Fruit fly (Drosophila melanogaster) whole organism, prepupa: ENCODE data around the gene CG8838.
A peak's percentile ranks its signal among the peaks of the same experiment; 100 is the strongest.

Experiments used
- CG10669 ChIP-seq: fragments of 200-800 bp; sonication (Bioruptor generic); optimal IDR thresholded peaks from 3 replicates; lab custom pipeline; 2018; ENCODE audit warnings: missing biosample characterization, mild to moderate bottlenecking, missing genetic modification characterization, moderate library complexity
- CG11294 ChIP-seq: fragments of 200-800 bp; sonication (Bioruptor generic); IDR thresholded peaks from 2 replicates; pipeline ENCODE4 v1.3.6; 2022; ENCODE audit warnings: missing biosample characterization, missing genetic modification characterization
- CG11762 ChIP-seq: fragments of 200-800 bp; sonication (Bioruptor generic); optimal IDR thresholded peaks from 3 replicates; lab custom pipeline; 2016; ENCODE audit warnings: missing biosample characterization, missing genetic modification characterization; ENCODE audit not compliant: insufficient read depth
- CG11902 ChIP-seq: fragments of 200-800 bp; sonication (Bioruptor generic); optimal IDR thresholded peaks from 3 replicates; lab custom pipeline; 2016; ENCODE audit warnings: missing biosample characterization, missing genetic modification characterization
- CG15336 ChIP-seq: fragments of 200-800 bp; sonication (Bioruptor generic); IDR thresholded peaks from 2 replicates; pipeline ENCODE4 v1.3.6; 2022; ENCODE audit warnings: missing biosample characterization, missing genetic modification characterization
- CG1621 ChIP-seq: fragments of 200-800 bp; sonication (Bioruptor generic); optimal IDR thresholded peaks from 3 replicates; lab custom pipeline; 2018; ENCODE audit warnings: missing biosample characterization, mild to moderate bottlenecking, missing genetic modification characterization
- CG16779 ChIP-seq: fragments of 200-800 bp; sonication (Bioruptor generic); optimal IDR thresholded peaks from 3 replicates; lab custom pipeline; 2017; ENCODE audit warnings: missing biosample characterization, mild to moderate bottlenecking, missing genetic modification characterization
- CG31627 ChIP-seq: fragments of 200-800 bp; sonication (Bioruptor generic); optimal IDR thresholded peaks from 3 replicates; lab custom pipeline; 2016; ENCODE audit warnings: missing biosample characterization, missing genetic modification characterization
- CG32006 ChIP-seq: fragments of 200-800 bp; sonication (Bioruptor generic); optimal IDR thresholded peaks from 3 replicates; lab custom pipeline; 2017; ENCODE audit warnings: missing biosample characterization, mild to moderate bottlenecking, missing genetic modification characterization
- CG34406 ChIP-seq: fragments of 200-800 bp; sonication (Bioruptor generic); optimal IDR thresholded peaks from 3 replicates; lab custom pipeline; 2016; ENCODE audit warnings: missing biosample characterization, missing genetic modification characterization
- CG3919 ChIP-seq: fragments of 200-800 bp; sonication (Bioruptor generic); optimal IDR thresholded peaks from 3 replicates; lab custom pipeline; 2016; ENCODE audit warnings: missing biosample characterization, missing genetic modification characterization
- CG4318 ChIP-seq: fragments of 200-800 bp; sonication (Bioruptor generic); optimal IDR thresholded peaks from 3 replicates; lab custom pipeline; 2017; ENCODE audit warnings: missing biosample characterization, mild to moderate bottlenecking, missing genetic modification characterization
- CG6163 ChIP-seq: fragments of 200-800 bp; sonication (Bioruptor generic); IDR thresholded peaks from 3 replicates; pipeline ENCODE4 v1.3.6; 2022; ENCODE audit warnings: missing biosample characterization, missing genetic modification characterization
- CG6276 ChIP-seq: fragments of 200-800 bp; sonication (Bioruptor generic); optimal IDR thresholded peaks from 2 replicates; lab custom pipeline; 2017; ENCODE audit warnings: missing biosample characterization, mild to moderate bottlenecking, missing genetic modification characterization
- CG6792 ChIP-seq: fragments of 200-800 bp; sonication (Bioruptor generic); optimal IDR thresholded peaks from 3 replicates; lab custom pipeline; 2016; ENCODE audit warnings: missing biosample characterization, missing genetic modification characterization
- CG6808 ChIP-seq: fragments of 200-800 bp; sonication (Bioruptor generic); optimal IDR thresholded peaks from 3 replicates; lab custom pipeline; 2017; ENCODE audit warnings: missing biosample characterization, missing genetic modification characterization, mild to moderate bottlenecking, moderate library complexity, missing genetic modification reagents
- CG6854 ChIP-seq: fragments of 200-800 bp; sonication (Bioruptor generic); optimal IDR thresholded peaks from 2 replicates; lab custom pipeline; 2017; ENCODE audit warnings: missing biosample characterization, mild to moderate bottlenecking, missing genetic modification characterization
- CG7368 ChIP-seq: fragments of 200-800 bp; sonication (Bioruptor generic); optimal IDR thresholded peaks from 3 replicates; lab custom pipeline; 2016; ENCODE audit warnings: missing biosample characterization, missing genetic modification characterization
- CG8319 ChIP-seq: fragments of 200-800 bp; sonication (Bioruptor generic); optimal IDR thresholded peaks from 3 replicates; lab custom pipeline; 2016; ENCODE audit warnings: missing biosample characterization, missing genetic modification characterization
- CG8632 ChIP-seq: fragments of 200-800 bp; sonication (Bioruptor generic); optimal IDR thresholded peaks from 3 replicates; lab custom pipeline; 2016; ENCODE audit warnings: missing biosample characterization, missing genetic modification characterization
- CG9139 ChIP-seq: fragments of 200-800 bp; sonication (Bioruptor generic); optimal IDR thresholded peaks from 3 replicates; lab custom pipeline; 2017; ENCODE audit warnings: missing biosample characterization, mild to moderate bottlenecking, missing genetic modification characterization
- Eip75B ChIP-seq: fragments of 200-800 bp; sonication (Bioruptor generic); optimal IDR thresholded peaks from 3 replicates; lab custom pipeline; 2016; ENCODE audit warnings: missing biosample characterization, missing genetic modification characterization
- Eip78C ChIP-seq: fragments of 200-800 bp; sonication (Bioruptor generic); peaks from one replicate; lab custom pipeline; 2016; ENCODE audit warnings: missing biosample characterization, missing genetic modification characterization
- Eip93F ChIP-seq: fragments of 200-800 bp; sonication (Bioruptor generic); optimal IDR thresholded peaks from 2 replicates; lab custom pipeline; 2016; ENCODE audit warnings: missing biosample characterization, mild to moderate bottlenecking, missing genetic modification characterization
- Ets21C ChIP-seq: fragments of 200-800 bp; sonication (Bioruptor generic); optimal IDR thresholded peaks from 3 replicates; lab custom pipeline; 2016; ENCODE audit warnings: missing biosample characterization, missing genetic modification characterization
- Gug ChIP-seq: fragments of 200-800 bp; sonication (Bioruptor generic); IDR thresholded peaks from 2 replicates; pipeline ENCODE4 v1.3.6; 2022; ENCODE audit warnings: missing biosample characterization, missing genetic modification characterization
- Hr38 ChIP-seq: sonication (Bioruptor generic); optimal IDR thresholded peaks from 2 replicates; lab custom pipeline; 2016; ENCODE audit warnings: missing biosample characterization, missing genetic modification characterization
- Hr39 ChIP-seq: fragments of 200-800 bp; sonication (Bioruptor generic); optimal IDR thresholded peaks from 2 replicates; lab custom pipeline; 2016; ENCODE audit warnings: missing biosample characterization, missing genetic modification characterization
- Hr4 ChIP-seq: fragments of 200-800 bp; sonication (Bioruptor generic); optimal IDR thresholded peaks from 3 replicates; lab custom pipeline; 2016; ENCODE audit warnings: missing biosample characterization, missing genetic modification characterization
- Lpt ChIP-seq: fragments of 200-800 bp; sonication (Bioruptor generic); optimal IDR thresholded peaks from 3 replicates; lab custom pipeline; 2016; ENCODE audit warnings: missing biosample characterization, missing genetic modification characterization
- OdsH ChIP-seq: fragments of 200-800 bp; sonication (Bioruptor generic); optimal IDR thresholded peaks from 3 replicates; lab custom pipeline; 2016; ENCODE audit warnings: missing biosample characterization, missing genetic modification characterization
- Sox102F ChIP-seq: fragments of 200-800 bp; sonication (Bioruptor generic); optimal IDR thresholded peaks from 2 replicates; lab custom pipeline; 2016; ENCODE audit warnings: missing biosample characterization, mild to moderate bottlenecking, missing genetic modification characterization
- Sox14 ChIP-seq: fragments of 200-800 bp; sonication (Bioruptor generic); optimal IDR thresholded peaks from 3 replicates; lab custom pipeline; 2016; ENCODE audit warnings: missing biosample characterization, missing genetic modification characterization
- achi ChIP-seq: fragments of 200-800 bp; sonication (Bioruptor generic); optimal IDR thresholded peaks from 3 replicates; lab custom pipeline; 2016; ENCODE audit warnings: missing biosample characterization, missing genetic modification characterization
- acj6 ChIP-seq: fragments of 200-800 bp; sonication (Bioruptor generic); optimal IDR thresholded peaks from 3 replicates; lab custom pipeline; 2016; ENCODE audit warnings: missing biosample characterization, missing genetic modification characterization
- cyc ChIP-seq: fragments of 200-800 bp; sonication (Bioruptor generic); optimal IDR thresholded peaks from 3 replicates; lab custom pipeline; 2016; ENCODE audit warnings: missing biosample characterization, missing genetic modification characterization
- dsx ChIP-seq: fragments of 200-800 bp; optimal IDR thresholded peaks from 3 replicates; lab custom pipeline; 2019; ENCODE audit warnings: missing biosample characterization, mild to moderate bottlenecking, missing genetic modification characterization, moderate library complexity; ENCODE audit not compliant: poor library complexity, severe bottlenecking
- esn ChIP-seq: fragments of 200-800 bp; sonication (Bioruptor generic); optimal IDR thresholded peaks from 2 replicates; lab custom pipeline; 2016; ENCODE audit warnings: missing biosample characterization, mild to moderate bottlenecking, missing genetic modification characterization, moderate library complexity
- fd59A ChIP-seq: fragments of 200-800 bp; sonication (Bioruptor generic); optimal IDR thresholded peaks from 2 replicates; lab custom pipeline; 2017; ENCODE audit warnings: missing biosample characterization, mild to moderate bottlenecking, missing genetic modification characterization, missing genetic modification reagents
- fd85E ChIP-seq: fragments of 200-800 bp; sonication (Bioruptor generic); optimal IDR thresholded peaks from 3 replicates; lab custom pipeline; 2016; ENCODE audit warnings: missing biosample characterization, missing genetic modification characterization
- fkh ChIP-seq: fragments of 200-800 bp; sonication (Bioruptor generic); optimal IDR thresholded peaks from 3 replicates; lab custom pipeline; 2017; ENCODE audit warnings: missing biosample characterization, mild to moderate bottlenecking, missing genetic modification characterization, moderate library complexity
- lz ChIP-seq: fragments of 200-800 bp; sonication (Bioruptor generic); optimal IDR thresholded peaks from 3 replicates; lab custom pipeline; 2016; ENCODE audit warnings: missing biosample characterization, missing genetic modification characterization
- net ChIP-seq: fragments of 200-800 bp; sonication (Bioruptor generic); optimal IDR thresholded peaks from 3 replicates; lab custom pipeline; 2016; ENCODE audit warnings: missing biosample characterization, missing genetic modification characterization
- pdm3 ChIP-seq: fragments of 200-800 bp; sonication (Bioruptor generic); optimal IDR thresholded peaks from 3 replicates; lab custom pipeline; 2016; ENCODE audit warnings: missing biosample characterization, missing genetic modification characterization
- salr ChIP-seq, 2 experiments: fragments of 200-800 bp; sonication (Bioruptor generic); optimal IDR thresholded peaks; 3 replicates each; lab custom pipeline; 2016 to 2018; ENCODE audit warnings: missing biosample characterization in 2 of 2, missing genetic modification characterization in 2 of 2, mild to moderate bottlenecking in 1 of 2
- spab ChIP-seq: fragments of 200-800 bp; sonication (Bioruptor generic); optimal IDR thresholded peaks from 2 replicates; lab custom pipeline; 2017; ENCODE audit warnings: missing biosample characterization, mild to moderate bottlenecking, missing genetic modification characterization, missing genetic modification reagents
- ss ChIP-seq, 2 experiments: fragments of 200-800 bp; sonication (Bioruptor generic); optimal IDR thresholded peaks; 2 replicates in 1 of 2; 3 replicates in 1 of 2; lab custom pipeline; 2017 to 2018; ENCODE audit warnings: mild to moderate bottlenecking in 2 of 2, missing biosample characterization in 2 of 2, missing genetic modification characterization in 2 of 2, moderate library complexity in 1 of 2
- svp ChIP-seq: fragments of 200-800 bp; sonication (Bioruptor generic); peaks from one replicate; lab custom pipeline; 2016; ENCODE audit warnings: missing biosample characterization, missing genetic modification characterization
- topi ChIP-seq: fragments of 200-800 bp; sonication (Bioruptor generic); optimal IDR thresholded peaks from 3 replicates; lab custom pipeline; 2016; ENCODE audit warnings: missing biosample characterization, missing genetic modification characterization
- vri ChIP-seq: fragments of 200-800 bp; sonication (Bioruptor generic); optimal IDR thresholded peaks from 3 replicates; lab custom pipeline; 2016; ENCODE audit warnings: missing biosample characterization, mild to moderate bottlenecking, missing genetic modification characterization

CG8838 gene

dm6 chr2L:3354642-3355380 is 2.6 kb upstream of the CG8838 start, which contains the start of gene E23:
Gene E23 (minus strand): TSS chr2L:3354829.
- TF ChIP-seq salr (GFP tag; optimal IDR thresholded peaks at IDR 0.05; lab: Kevin White, UChicago), result peak; percentile 93 to 99
- TF ChIP-seq esn (GFP tag; lab: Kevin White, UChicago), result peak; percentile 99
- peak; percentile 98 for TF ChIP-seq CG6163 (GFP tag; lab: Robert Waterston, UW)
- TF ChIP-seq CG10669 (GFP tag; lab: Kevin White, UChicago), result peak; percentile 97
- peak; percentile 99 for TF ChIP-seq CG34406
- TF ChIP-seq net, result peak; percentile 99
- TF ChIP-seq fd85E (GFP tag; lab: Kevin White, UChicago), result peak; percentile 92
- TF ChIP-seq CG7368 (GFP tag; lab: Kevin White, UChicago), result peak; percentile 97
- peak; percentile 94 for TF ChIP-seq CG1621 (tag; lab: Kevin White, UChicago)
- TF ChIP-seq lz (GFP tag; lab: Kevin White, UChicago), result peak; percentile 98
- TF ChIP-seq CG6276 (GFP tag; lab: Kevin White, UChicago), result peak; percentile 99
- TF ChIP-seq Sox14 (GFP tag; lab: Kevin White, UChicago), result peak; percentile 98
- TF ChIP-seq Lpt, result peak; percentile 98
- TF ChIP-seq CG4318 (GFP tag; lab: Kevin White, UChicago), result peak; percentile 99
- peak; percentile 100 for TF ChIP-seq Eip78C
- peak; percentile 98 for TF ChIP-seq Gug
- peak; percentile 100 for TF ChIP-seq CG32006
- peak; percentile 98 for TF ChIP-seq pdm3 (GFP tag; lab: Kevin White, UChicago)
- TF ChIP-seq fd59A (GFP tag; lab: Kevin White, UChicago), result peak; percentile 98
- TF ChIP-seq CG11762 (GFP tag; lab: Kevin White, UChicago), result peak; percentile 97
- peak; percentile 93 for TF ChIP-seq vri (GFP tag; lab: Kevin White, UChicago)
- peak; percentile 98 for TF ChIP-seq CG3919
- peak; percentile 99 for TF ChIP-seq CG8632 (GFP tag; lab: Kevin White, UChicago)
- TF ChIP-seq cyc (GFP tag; lab: Kevin White, UChicago), result peak; percentile 96
- peak; percentile 97 for TF ChIP-seq spab (GFP tag; lab: Kevin White, UChicago)
- TF ChIP-seq achi (GFP tag; lab: Kevin White, UChicago), result peak; percentile 98
- peak; percentile 99 for TF ChIP-seq svp (GFP tag; lab: Kevin White, UChicago)
- TF ChIP-seq dsx (GFP tag; lab: Kevin White, UChicago), result peak; percentile 97
- peak; percentile 99 for TF ChIP-seq CG15336
- TF ChIP-seq CG6808 (GFP tag; lab: Kevin White, UChicago), result peak; percentile 95
- peak; percentile 96 to 97 for TF ChIP-seq ss (GFP tag; optimal IDR thresholded peaks at IDR 0.05; lab: Kevin White, UChicago)
- peak; percentile 96 for TF ChIP-seq CG8319
- peak; percentile 97 for TF ChIP-seq CG31627 (GFP tag; lab: Kevin White, UChicago)
- TF ChIP-seq Eip93F (GFP tag; lab: Kevin White, UChicago), result peak; percentile 97
- peak; percentile 98 for TF ChIP-seq CG6792 (GFP tag; lab: Kevin White, UChicago)
- peak; percentile 98 for TF ChIP-seq Hr4 (GFP tag; lab: Kevin White, UChicago)
- TF ChIP-seq Eip75B (GFP tag; lab: Kevin White, UChicago), result peak; percentile 98
- TF ChIP-seq Ets21C (GFP tag; lab: Kevin White, UChicago), result peak; percentile 92
- TF ChIP-seq CG9139, result peak; percentile 94
- peak; percentile 99 for TF ChIP-seq acj6 (GFP tag; lab: Kevin White, UChicago)
- peak; percentile 97 for TF ChIP-seq CG6854 (GFP tag; lab: Kevin White, UChicago)
- peak; percentile 95 for TF ChIP-seq Hr39 (GFP tag; lab: Kevin White, UChicago)
- TF ChIP-seq CG11294 (GFP tag; lab: Robert Waterston, UW), result peak; percentile 95
- peak; percentile 98 for TF ChIP-seq Sox102F
- no peak for TF ChIP-seq Hr38 (GFP tag; lab: Kevin White, UChicago)
- TF ChIP-seq CG16779 (tag; lab: Kevin White, UChicago), result peak; percentile 97
- TF ChIP-seq CG11902, result peak; percentile 92
- peak; percentile 98 for TF ChIP-seq fkh (GFP tag; lab: Kevin White, UChicago)
- peak; percentile 98 for TF ChIP-seq topi (GFP tag; lab: Kevin White, UChicago)
- peak; percentile 99 for TF ChIP-seq OdsH (GFP tag; lab: Kevin White, UChicago)
